Fruit fly (Drosophila melanogaster) whole organism: ENCODE data around the gene Ppt2.

Experiments used
- pan ChIP-seq: fragments of >200 bp; optimal IDR thresholded peaks from 2 replicates; lab custom pipeline; 2017
- usp ChIP-seq: fragments of >200 bp; optimal IDR thresholded peaks from 2 replicates; lab custom pipeline; 2017; ENCODE audit warnings: missing biosample characterization, missing genetic modification characterization, mixed read lengths

DNA sequence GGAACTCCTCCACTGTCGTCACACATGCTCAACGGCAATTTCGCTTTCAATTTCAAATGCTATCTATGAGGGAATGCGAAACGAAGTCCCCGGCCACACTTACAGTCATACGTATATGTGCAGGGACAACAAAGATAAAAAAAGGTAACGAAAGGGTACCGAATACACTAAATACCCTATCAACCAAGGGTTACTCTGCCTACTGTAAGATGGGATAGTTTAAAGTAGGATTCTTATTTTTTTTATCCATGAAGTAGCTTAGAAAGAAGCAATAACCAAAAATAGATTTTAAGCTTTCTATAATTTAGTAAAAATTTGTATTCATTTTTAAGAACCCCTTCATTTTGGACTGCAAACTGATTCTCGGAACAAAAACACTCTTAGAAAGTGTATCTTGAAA lies 28.9 kb upstream of the Ppt2 start:
- TF ChIP-seq pan (lab: Kevin White, UChicago) (no peak), usp (no peak)
